Fruit fly (Drosophila melanogaster): ENCODE results near the gene MED30.

The MED30 gene

dm6 chr3L:616482-617148 is 37.3 kb downstream of the MED30 start:
- TF ChIP-seq NfI (GFP tag; optimal IDR thresholded peaks at IDR 0.05) (no peak), nmo (GFP tag; optimal IDR thresholded peaks at IDR 0.05) (no peak), dm (GFP tag; optimal IDR thresholded peaks at IDR 0.05) (peak; percentile 18), lmd (GFP tag; IDR thresholded peaks at IDR 0.05) (no peak), Oaz (GFP tag; IDR thresholded peaks at IDR 0.05) (no peak), gcm (GFP tag; optimal IDR thresholded peaks at IDR 0.05) (no peak), Trl (optimal IDR thresholded peaks at IDR 0.05) (peak; percentile 80 to 97), Trl (GFP tag; optimal IDR thresholded peaks at IDR 0.05) (peak; percentile 42), exex (tag; optimal IDR thresholded peaks at IDR 0.05) (peak; percentile 72), Max (GFP tag; optimal IDR thresholded peaks at IDR 0.05) (no peak), CG2199 (GFP tag; IDR thresholded peaks at IDR 0.05) (0 out of 3 replicates have a peak, but pooled peaks have one; percentile 23), chm (GFP tag; IDR thresholded peaks at IDR 0.05) (peak; percentile 53), Nf-YB (GFP tag; optimal IDR thresholded peaks at IDR 0.05) (peak; percentile 36), Opbp (GFP tag; IDR thresholded peaks at IDR 0.05; ENCODE audit: partially characterized antibody) (no peak), phol (tag; optimal IDR thresholded peaks at IDR 0.05) (peak; percentile 19), fd64A (GFP tag; optimal IDR thresholded peaks at IDR 0.05) (peak; percentile 21), CG16813 (GFP tag; IDR thresholded peaks at IDR 0.05; ENCODE audit: partially characterized antibody) (no peak), so (GFP tag; IDR thresholded peaks at IDR 0.05) (peak; percentile 68; the same call in 2 of the 3 replicates), unc-4 (GFP tag; IDR thresholded peaks at IDR 0.05; ENCODE audit: partially characterized antibody) (peak; percentile 48; the same call in 1 of the 2 replicates), caup (GFP tag; optimal IDR thresholded peaks at IDR 0.05; ENCODE audit: severe bottlenecking) (peak; percentile 33), CG5180 (GFP tag; optimal IDR thresholded peaks at IDR 0.05) (peak; percentile 2), CG15479 (GFP tag; optimal IDR thresholded peaks at IDR 0.05) (peak; percentile 32), CG12104 (GFP tag; optimal IDR thresholded peaks at IDR 0.05) (no peak), CG12769 (tag; optimal IDR thresholded peaks at IDR 0.05) (peak; percentile 73), hb (GFP tag; IDR thresholded peaks at IDR 0.05; ENCODE audit: partially characterized antibody) (no peak), pita (GFP tag; optimal IDR thresholded peaks at IDR 0.05) (no peak), wor (GFP tag; IDR thresholded peaks at IDR 0.05) (no peak), CG4282 (GFP tag; optimal IDR thresholded peaks at IDR 0.05) (no peak), amos (GFP tag; IDR thresholded peaks at IDR 0.05; ENCODE audit: partially characterized antibody) (peak; percentile 21; the same call in 1 of the 2 replicates), Ets97D (GFP tag; optimal IDR thresholded peaks at IDR 0.05) (no peak), grn (GFP tag; optimal IDR thresholded peaks at IDR 0.05) (peak; percentile 45), mirr (GFP tag; optimal IDR thresholded peaks at IDR 0.05) (peak; percentile 98), Adf1 (GFP tag; IDR thresholded peaks at IDR 0.05) (peak; percentile 88), Spps (tag; optimal IDR thresholded peaks at IDR 0.05) (no peak), Hr78 (GFP tag; optimal IDR thresholded peaks at IDR 0.05) (peak in 1 of 2 experiments; percentile 80), Ets65A (GFP tag) (no peak), CG8924 (tag; optimal IDR thresholded peaks at IDR 0.05) (peak; percentile 68), CG4328 (GFP tag; optimal IDR thresholded peaks at IDR 0.05) (no peak), Antp (GFP tag; optimal IDR thresholded peaks at IDR 0.05) (no peak), CG4404 (GFP tag; IDR thresholded peaks at IDR 0.05) (no peak), br (optimal IDR thresholded peaks at IDR 0.05) (no peak), Tbp (GFP tag; optimal IDR thresholded peaks at IDR 0.05) (no peak), ERR (GFP tag; optimal IDR thresholded peaks at IDR 0.05) (no peak), CG12299 (tag; optimal IDR thresholded peaks at IDR 0.05) (peak; percentile 9), Asciz (GFP tag; optimal IDR thresholded peaks at IDR 0.05) (no peak), NK7.1 (GFP tag; optimal IDR thresholded peaks at IDR 0.05) (no peak), sr (GFP tag; IDR thresholded peaks at IDR 0.05) (peak; percentile 94), ato (GFP tag; IDR thresholded peaks at IDR 0.05; ENCODE audit: partially characterized antibody) (no peak), CG10274 (GFP tag; optimal IDR thresholded peaks at IDR 0.05) (no peak)

Measured in whole organism, embryonic.